Worm (Caenorhabditis elegans) whole organism, L1 larva: Measurements from ENCODE around the gene R05D3.3.

Source experiments
- ceh-8 ChIP-seq: fragments of 200-800 bp; sonication (Bioruptor generic); optimal IDR thresholded peaks from 2 replicates; lab custom pipeline; 2018; ENCODE audit warnings: mild to moderate bottlenecking, missing genetic modification characterization, moderate library complexity, missing compliant biosample characterization
- jun-1 ChIP-seq: fragments of 150-350 bp; optimal IDR thresholded peaks from 2 replicates; lab custom pipeline; 2014; ENCODE audit warnings: missing biosample characterization, missing genetic modification reagents, missing genetic modification characterization

The R05D3.3 gene

DNA sequence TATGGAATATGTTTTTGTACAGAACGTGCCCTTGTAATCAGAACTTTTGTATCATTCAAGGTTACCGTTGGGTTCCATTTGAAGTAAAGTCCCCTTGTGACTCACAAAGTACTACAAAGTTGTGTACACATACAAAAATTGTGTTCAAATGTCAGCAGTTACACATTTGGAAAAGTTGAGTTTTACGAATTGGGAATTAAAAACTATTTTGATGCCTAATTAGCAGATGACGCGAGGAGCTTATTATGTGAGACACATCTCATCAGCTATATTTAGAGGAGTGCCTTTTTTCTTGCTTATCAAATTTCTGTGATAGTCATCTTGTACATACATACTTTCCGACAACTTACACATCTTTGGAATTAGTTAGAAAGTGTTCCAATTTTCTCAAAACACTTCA lies 49.7 kb downstream of the R05D3.3 start:
- TF ChIP-seq ceh-8 = peak; percentile 55
- no peak for TF ChIP-seq jun-1 (tag; lab: Kevin White, UChicago)
- TF ChIP-seq, all 84 proteins: peak for 1
